Worm (Caenorhabditis elegans): Measurements from ENCODE around the gene gcy-22.

- TF ChIP-seq him-1 (tag; optimal IDR thresholded peaks at IDR 0.05) (no peak), W03F9.2 (tag; optimal IDR thresholded peaks at IDR 0.05) (no peak)
Measured at ce11 chrV:20797918-20798317, 26.9 kb downstream of the gcy-22 start, which contains the start of gene sdf-9.

All from whole organism, L4/young adult.